Worm (Caenorhabditis elegans) whole organism, L2 larva: ENCODE data around the gene grl-8.

ENCODE experiments used
- C34F6.9 ChIP-seq: fragments of 150-350 bp; optimal IDR thresholded peaks from 2 replicates; lab custom pipeline; 2014; ENCODE audit warnings: missing biosample characterization, missing genetic modification characterization
- F13H6.1 ChIP-seq: sonication (generic microtip); optimal IDR thresholded peaks from 2 replicates; lab custom pipeline; 2016; ENCODE audit warnings: missing genetic modification characterization, missing compliant biosample characterization
- Y55F3AM.14 ChIP-seq: fragments of 200-800 bp; sonication (Bioruptor generic); optimal IDR thresholded peaks from 2 replicates; lab custom pipeline; 2018; ENCODE audit warnings: mild to moderate bottlenecking, missing genetic modification characterization, missing compliant biosample characterization
- ZK546.5 ChIP-seq: sonication (generic microtip); optimal IDR thresholded peaks from 2 replicates; lab custom pipeline; 2017; ENCODE audit warnings: missing biosample characterization, missing genetic modification characterization
- alr-1 ChIP-seq: fragments of 150-350 bp; optimal IDR thresholded peaks from 2 replicates; lab custom pipeline; 2014; ENCODE audit warnings: missing biosample characterization, missing genetic modification characterization
- blmp-1 ChIP-seq: sonication (generic microtip); optimal IDR thresholded peaks from 2 replicates; lab custom pipeline; 2017; ENCODE audit warnings: missing genetic modification characterization, mild to moderate bottlenecking, missing compliant biosample characterization, antibody characterized with exemption, moderate library complexity; ENCODE audit not compliant: insufficient read depth
- ceh-16 ChIP-seq: fragments of 150-350 bp; optimal IDR thresholded peaks from 2 replicates; lab custom pipeline; 2014; ENCODE audit warnings: missing biosample characterization, missing genetic modification characterization
- ceh-82 ChIP-seq: fragments of 150-350 bp; optimal IDR thresholded peaks from 2 replicates; lab custom pipeline; 2014; ENCODE audit warnings: missing biosample characterization, missing genetic modification characterization
- crh-2 ChIP-seq: sonication (generic microtip); optimal IDR thresholded peaks from 2 replicates; lab custom pipeline; 2017; ENCODE audit warnings: missing biosample characterization, missing genetic modification characterization
- dmd-4 ChIP-seq: sonication (generic microtip); optimal IDR thresholded peaks from 2 replicates; lab custom pipeline; 2017; ENCODE audit warnings: missing biosample characterization, missing genetic modification characterization
- egl-27 ChIP-seq: sonication (generic microtip); optimal IDR thresholded peaks from 3 replicates; lab custom pipeline; 2017; ENCODE audit warnings: missing biosample characterization, missing genetic modification reagents, missing genetic modification characterization
- elt-1 ChIP-seq: fragments of 150-350 bp; optimal IDR thresholded peaks from 2 replicates; lab custom pipeline; 2014; ENCODE audit warnings: missing biosample characterization, missing genetic modification characterization
- fos-1 ChIP-seq: fragments of 150-350 bp; optimal IDR thresholded peaks from 2 replicates; lab custom pipeline; 2014; ENCODE audit warnings: missing biosample characterization, missing genetic modification characterization
- gmeb-1 ChIP-seq: fragments of 150-350 bp; optimal IDR thresholded peaks from 2 replicates; lab custom pipeline; 2014; ENCODE audit warnings: missing biosample characterization, missing genetic modification characterization
- lin-11 ChIP-seq: fragments of 150-350 bp; sonication (generic microtip); optimal IDR thresholded peaks from 2 replicates; lab custom pipeline; 2014; ENCODE audit warnings: missing biosample characterization, missing genetic modification characterization, inconsistent platforms, mixed read lengths
- lin-13 ChIP-seq: fragments of 150-350 bp; optimal IDR thresholded peaks from 2 replicates; lab custom pipeline; 2014; ENCODE audit warnings: missing biosample characterization, missing genetic modification reagents, missing genetic modification characterization
- lin-39 ChIP-seq: fragments of 150-350 bp; optimal IDR thresholded peaks from 2 replicates; lab custom pipeline; 2014; ENCODE audit warnings: missing biosample characterization, missing genetic modification reagents, missing genetic modification characterization
- nhr-10 ChIP-seq: sonication (generic microtip); optimal IDR thresholded peaks from 2 replicates; lab custom pipeline; 2017; ENCODE audit warnings: missing biosample characterization, missing genetic modification characterization
- nhr-12 ChIP-seq: fragments of 150-350 bp; optimal IDR thresholded peaks from 2 replicates; lab custom pipeline; 2014; ENCODE audit warnings: missing biosample characterization, missing genetic modification characterization
- nhr-21 ChIP-seq: fragments of 150-350 bp; optimal IDR thresholded peaks from 2 replicates; lab custom pipeline; 2014; ENCODE audit warnings: missing biosample characterization, missing genetic modification characterization
- nhr-23 ChIP-seq: fragments of 150-350 bp; optimal IDR thresholded peaks from 2 replicates; lab custom pipeline; 2014; ENCODE audit warnings: missing biosample characterization, missing genetic modification reagents, missing genetic modification characterization
- nhr-237 ChIP-seq: fragments of 150-350 bp; optimal IDR thresholded peaks from 2 replicates; lab custom pipeline; 2014; ENCODE audit warnings: missing biosample characterization, missing genetic modification characterization
- nhr-25 ChIP-seq: fragments of 150-350 bp; sonication (generic microtip); optimal IDR thresholded peaks from 3 replicates; lab custom pipeline; 2014; ENCODE audit warnings: missing biosample characterization, missing genetic modification characterization
- nhr-6 ChIP-seq: fragments of 150-350 bp; optimal IDR thresholded peaks from 2 replicates; lab custom pipeline; 2014; ENCODE audit warnings: missing biosample characterization, missing genetic modification characterization
- nhr-77 ChIP-seq: fragments of 150-350 bp; optimal IDR thresholded peaks from 2 replicates; lab custom pipeline; 2014; ENCODE audit warnings: missing biosample characterization, missing genetic modification characterization
- peb-1 ChIP-seq: fragments of 150-350 bp; optimal IDR thresholded peaks from 2 replicates; lab custom pipeline; 2014; ENCODE audit warnings: missing biosample characterization, missing genetic modification characterization
- skn-1 ChIP-seq: sonication (generic microtip); optimal IDR thresholded peaks from 2 replicates; lab custom pipeline; 2017; ENCODE audit warnings: missing biosample characterization, missing genetic modification characterization
- sma-3 ChIP-seq: sonication (generic microtip); optimal IDR thresholded peaks from 2 replicates; lab custom pipeline; 2016; ENCODE audit warnings: missing genetic modification reagents, missing genetic modification characterization, missing compliant biosample characterization
- sma-9 ChIP-seq, 2 experiments: fragments of 150-350 bp in 1 of 2; sonication (generic microtip) in 1 of 2; optimal IDR thresholded peaks; 2 replicates each; lab custom pipeline; 2014 to 2016; ENCODE audit warnings: missing genetic modification characterization in 2 of 2, mild to moderate bottlenecking in 1 of 2, missing biosample characterization in 1 of 2, missing compliant biosample characterization in 1 of 2, missing genetic modification reagents in 1 of 2, moderate library complexity in 1 of 2
- snpc-4 ChIP-seq: fragments of 150-350 bp; optimal IDR thresholded peaks from 2 replicates; lab custom pipeline; 2014; ENCODE audit warnings: missing biosample characterization, missing genetic modification characterization
- unc-55 ChIP-seq: fragments of 150-350 bp; sonication (generic microtip); optimal IDR thresholded peaks from 3 replicates; lab custom pipeline; 2014; ENCODE audit warnings: missing biosample characterization, missing genetic modification reagents, missing genetic modification characterization
- unc-62 ChIP-seq: fragments of 150-350 bp; optimal IDR thresholded peaks from 2 replicates; lab custom pipeline; 2014; ENCODE audit warnings: missing biosample characterization, missing genetic modification reagents, missing genetic modification characterization
- ztf-1 ChIP-seq: fragments of 200-800 bp; sonication (Bioruptor generic); conservative IDR thresholded peaks from 2 replicates; pipeline ENCODE4 v1.3.6; 2022; ENCODE audit warnings: missing genetic modification characterization, missing compliant biosample characterization

Gene grl-8

DNA sequence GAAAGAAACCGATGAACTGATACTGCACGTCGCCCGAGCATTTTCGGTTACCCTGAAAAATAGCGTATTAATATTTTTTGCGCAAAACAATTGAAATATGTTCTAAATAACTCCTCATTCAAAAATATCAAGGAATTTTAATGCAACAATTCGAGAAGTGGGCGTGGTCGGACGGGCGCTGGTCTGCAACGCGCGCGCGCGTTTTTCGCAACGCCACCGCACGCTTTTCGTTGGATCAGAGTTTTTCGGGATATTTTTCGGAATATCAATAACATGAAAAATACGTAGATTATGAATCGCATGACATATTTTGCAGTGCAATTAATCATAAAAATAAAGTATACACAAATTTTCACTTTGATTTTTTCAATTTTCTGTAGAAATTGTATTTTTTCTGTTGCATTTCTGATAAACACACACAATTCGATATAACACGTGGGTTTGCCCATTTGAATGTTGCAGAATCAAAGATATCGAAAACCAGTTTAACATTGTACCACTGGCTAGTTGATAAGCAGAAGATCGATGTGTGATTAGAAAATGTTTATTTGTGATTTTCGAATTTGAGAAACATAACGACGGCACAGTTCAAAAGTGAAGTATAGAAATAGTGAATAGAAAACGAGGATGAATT lies 23.7 kb downstream of the grl-8 start, which contains the start of gene dlst-1 (continued):
- peak; percentile 45 for TF ChIP-seq nhr-25 (tag; lab: Kevin White, UChicago)
- TF ChIP-seq snpc-4 (tag; lab: Kevin White, UChicago), result no peak
- TF ChIP-seq elt-1 (tag; lab: Kevin White, UChicago), result no peak
- no peak for TF ChIP-seq dmd-4 (tag; lab: Kevin White, UChicago)
- TF ChIP-seq F13H6.1 (tag; lab: Kevin White, UChicago), result peak; percentile 40
- no peak for TF ChIP-seq nhr-10 (tag; lab: Kevin White, UChicago)
- TF ChIP-seq sma-3 (GFP tag; lab: Kevin White, UChicago), result peak; percentile 66
- TF ChIP-seq Y55F3AM.14, result no peak
- TF ChIP-seq nhr-237, result no peak
- TF ChIP-seq crh-2 (tag; lab: Kevin White, UChicago), result no peak
- no peak for TF ChIP-seq ZK546.5 (tag; lab: Kevin White, UChicago)
- no peak for TF ChIP-seq peb-1 (tag; lab: Kevin White, UChicago)
- no peak for TF ChIP-seq unc-62 (GFP tag; lab: Kevin White, UChicago)
- no peak for TF ChIP-seq nhr-23 (tag; lab: Kevin White, UChicago)
- no peak for TF ChIP-seq alr-1 (tag; lab: Kevin White, UChicago)
- peak; percentile 29 for TF ChIP-seq C34F6.9 (tag; lab: Kevin White, UChicago)
- peak; percentile 8 for TF ChIP-seq nhr-21 (tag; lab: Kevin White, UChicago)
- TF ChIP-seq ztf-1 (GFP tag; lab: Robert Waterston, UW), result no peak
- no peak for TF ChIP-seq lin-13 (GFP tag; lab: Kevin White, UChicago)
- TF ChIP-seq ceh-16 (tag; lab: Kevin White, UChicago), result no peak

DNA sequence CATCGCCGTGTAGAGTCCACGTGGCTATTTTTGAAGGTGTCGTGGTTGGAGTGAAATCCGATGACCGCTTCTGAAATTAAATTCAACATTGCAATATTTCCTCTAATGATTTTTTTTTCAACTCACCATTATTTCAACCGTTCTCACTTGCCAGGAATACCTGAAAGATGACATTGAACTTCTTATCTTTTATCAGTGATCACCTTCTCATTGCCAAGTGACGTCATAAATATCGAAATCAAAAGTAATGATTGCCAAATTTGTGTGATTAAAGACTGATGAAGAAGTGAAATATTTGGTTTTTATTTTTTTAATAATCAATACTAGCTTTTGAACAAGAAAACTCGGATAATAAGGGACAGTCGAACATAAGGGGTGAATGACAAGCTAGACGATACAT lies 26.1 kb downstream of the grl-8 start, which contains the start of gene W02F12.4:
Gene W02F12.4, minus strand, starts transcription at position 164 of the 400 bp plus-strand sequence.
- TF ChIP-seq crh-2 (tag; lab: Kevin White, UChicago) (peak; percentile 67), fos-1 (tag; lab: Kevin White, UChicago) (peak; percentile 91), nhr-77 (no peak), ZK546.5 (tag; lab: Kevin White, UChicago) (no peak), lin-11 (no peak), sma-3 (GFP tag; lab: Kevin White, UChicago) (peak; percentile 52), elt-1 (tag; lab: Kevin White, UChicago) (no peak), peb-1 (tag; lab: Kevin White, UChicago) (no peak), ceh-82 (no peak), nhr-6 (no peak), alr-1 (tag; lab: Kevin White, UChicago) (no peak), blmp-1 (tag; lab: Kevin White, UChicago) (peak; percentile 53), unc-55 (no peak), nhr-12 (tag; lab: Kevin White, UChicago) (no peak), skn-1 (tag; lab: Kevin White, UChicago) (peak; percentile 65), snpc-4 (tag; lab: Kevin White, UChicago) (no peak), gmeb-1 (tag; lab: Kevin White, UChicago) (no peak), egl-27 (tag; lab: Kevin White, UChicago) (no peak), sma-9 (GFP tag; optimal IDR thresholded peaks at IDR 0.05; lab: Kevin White, UChicago) (peak; percentile 72), sma-9 (tag; optimal IDR thresholded peaks at IDR 0.05; lab: Kevin White, UChicago) (no peak), nhr-25 (tag; lab: Kevin White, UChicago) (peak; percentile 7)

DNA sequence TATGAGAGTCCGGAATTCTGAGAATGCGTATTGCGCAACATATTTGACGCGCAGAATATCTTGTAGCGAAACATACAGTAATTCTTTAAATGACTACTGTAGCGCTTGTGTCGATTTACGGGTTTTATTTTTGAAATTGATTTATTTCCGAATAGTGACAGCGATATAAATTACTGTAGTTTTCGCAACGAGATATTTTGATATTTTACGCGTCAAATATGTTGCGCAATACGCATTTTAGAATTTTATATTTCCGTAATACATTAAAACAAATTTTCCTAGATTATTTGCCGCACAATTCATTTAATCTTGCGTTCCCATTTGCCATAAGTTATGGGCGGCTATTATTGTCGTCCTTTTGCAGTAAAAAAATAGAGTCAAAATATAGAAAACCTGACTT lies 27.5 kb downstream of the grl-8 start:
- TF ChIP-seq nhr-6, result no peak
- TF ChIP-seq, all 48 proteins: peak for 0

DNA sequence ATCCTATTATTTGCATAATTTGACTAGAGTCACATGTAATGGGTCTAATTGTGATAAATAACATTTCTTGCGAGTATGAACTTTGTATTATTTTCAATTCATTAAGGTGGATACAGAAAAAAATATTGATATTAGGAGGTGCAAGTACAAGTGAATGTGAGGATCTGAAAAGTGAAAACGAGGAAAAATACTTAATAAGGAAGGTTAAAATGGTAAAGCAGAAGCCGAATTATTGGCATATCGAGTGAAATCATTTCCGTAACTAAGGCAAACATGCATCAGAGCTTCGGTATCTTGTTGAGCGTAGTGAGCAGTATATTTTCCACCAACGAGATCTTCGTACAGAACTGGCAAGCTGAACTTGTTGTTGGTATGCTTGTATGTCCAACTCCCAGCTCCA lies 28.4 kb downstream of the grl-8 start:
- TF ChIP-seq lin-39, result no peak
- no peak for TF ChIP-seq F13H6.1 (tag; lab: Kevin White, UChicago)
- TF ChIP-seq snpc-4 (tag; lab: Kevin White, UChicago), result no peak
- TF ChIP-seq sma-9 (GFP tag; optimal IDR thresholded peaks at IDR 0.05; lab: Kevin White, UChicago), result no peak
- TF ChIP-seq sma-9 (tag; optimal IDR thresholded peaks at IDR 0.05; lab: Kevin White, UChicago), result no peak
- TF ChIP-seq nhr-10 (tag; lab: Kevin White, UChicago), result no peak
- no peak for TF ChIP-seq Y55F3AM.14
